Worm (Caenorhabditis elegans) whole organism, young adult: ENCODE measurements around the gene spig-9.

Source experiments
- B0019.2 ChIP-seq: fragments of 200-800 bp; sonication (Bioruptor generic); conservative IDR thresholded peaks from 2 replicates; pipeline ENCODE4 v1.3.6; 2022; ENCODE audit warnings: missing genetic modification reagents, missing genetic modification characterization, missing compliant biosample characterization
- B0261.1 ChIP-seq: sonication (generic microtip); optimal IDR thresholded peaks from 2 replicates; lab custom pipeline; 2016; ENCODE audit warnings: mild to moderate bottlenecking, missing genetic modification characterization, moderate library complexity, missing compliant biosample characterization
- hlh-26 ChIP-seq: fragments of 200-800 bp; sonication (Bioruptor generic); conservative IDR thresholded peaks from 2 replicates; pipeline ENCODE4 v1.3.6; 2022; ENCODE audit warnings: missing genetic modification reagents, missing genetic modification characterization, missing compliant biosample characterization
- lin-35 ChIP-seq, 3 experiments: fragments of 150-350 bp in 2 of 3; sonication (generic microtip) in 1 of 3; optimal IDR thresholded peaks; 2 replicates each; lab custom pipeline; 2014 to 2018; ENCODE audit warnings: missing biosample characterization in 3 of 3, missing genetic modification characterization in 3 of 3, missing genetic modification reagents in 3 of 3
- lin-40 ChIP-seq: sonication (generic microtip); optimal IDR thresholded peaks from 2 replicates; lab custom pipeline; 2016; ENCODE audit warnings: missing genetic modification characterization, mild to moderate bottlenecking, missing compliant biosample characterization, missing genotype, missing genetic modification reagents
- nhr-80 ChIP-seq: sonication (generic microtip); optimal IDR thresholded peaks from 2 replicates; lab custom pipeline; 2016; ENCODE audit warnings: missing genetic modification characterization, missing compliant biosample characterization

DNA sequence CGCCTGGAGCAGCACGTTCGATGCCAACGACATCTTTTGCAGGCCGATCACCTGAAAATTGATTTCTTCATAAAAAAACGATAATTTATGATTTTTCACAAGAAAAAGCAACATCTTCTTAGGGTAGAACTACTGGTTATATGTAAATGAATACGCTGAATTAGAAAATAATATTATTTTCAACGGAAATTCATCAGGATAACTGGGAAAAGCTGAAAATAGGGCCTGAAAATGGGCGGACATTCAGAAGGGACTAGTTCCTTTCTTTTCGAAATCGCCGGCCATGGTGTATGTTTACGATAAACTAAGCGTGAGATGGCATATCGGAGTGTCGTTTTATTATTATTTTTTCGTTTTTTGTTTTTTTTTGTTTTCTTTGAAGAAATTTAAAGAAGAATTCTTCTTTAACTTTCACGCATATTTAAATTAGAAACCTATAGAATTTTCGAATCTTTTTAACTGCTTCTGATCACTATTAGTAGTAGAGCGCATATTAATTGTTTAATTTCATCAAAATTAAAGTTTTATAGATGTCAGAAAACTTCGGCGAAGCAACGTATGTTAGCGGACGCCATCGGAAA is 13.9 kb upstream of the spig-9 start, which contains the start of the genes nduv-2 and F53F4.12:
- TF ChIP-seq lin-35 (GFP tag; optimal IDR thresholded peaks at IDR 0.05; lab: Kevin White, UChicago) = no peak
- no peak for TF ChIP-seq B0261.1 (tag; lab: Kevin White, UChicago)
- no peak for TF ChIP-seq nhr-80 (tag; lab: Kevin White, UChicago)
- TF ChIP-seq B0019.2 (GFP tag; lab: Robert Waterston, UW) = no peak
- TF ChIP-seq lin-40 = no peak
- TF ChIP-seq hlh-26 (GFP tag; lab: Robert Waterston, UW) = no peak
